Fruit fly (Drosophila melanogaster): ENCODE data around the gene sphinx1.

Gene sphinx1

dm6 chr3L:7432265-7432664 lies 6.9 kb downstream of the sphinx1 start:
- TF ChIP-seq CG8478 (optimal IDR thresholded peaks at IDR 0.05) (no peak), CTCF (optimal IDR thresholded peaks at IDR 0.05) (no peak)

- TF ChIP-seq CTCF (optimal IDR thresholded peaks at IDR 0.05): no peak
- no peak for TF ChIP-seq CG8478 (optimal IDR thresholded peaks at IDR 0.05)
Observed at dm6 chr3L:7423517-7423916, 15.7 kb downstream of the sphinx1 start, which contains the start of gene CG42458. CG42458 (plus strand) TSS chr3L:7423827.

dm6 chr3L:7422578-7422977 lies 16.6 kb downstream of the sphinx1 start:
- TF ChIP-seq CTCF (optimal IDR thresholded peaks at IDR 0.05) (no peak), CG8478 (optimal IDR thresholded peaks at IDR 0.05) (no peak)

dm6 chr3L:7404081-7404480 lies 35.1 kb downstream of the sphinx1 start, which contains the start of gene CG8560:
CG8560 (minus strand) TSS chr3L:7404181.
- TF ChIP-seq CG8478 (optimal IDR thresholded peaks at IDR 0.05) (no peak), CTCF (optimal IDR thresholded peaks at IDR 0.05) (no peak)

- TF ChIP-seq CTCF (optimal IDR thresholded peaks at IDR 0.05) (no peak), CG8478 (optimal IDR thresholded peaks at IDR 0.05) (no peak)
Observed at dm6 chr3L:7401972-7402371, 37.2 kb downstream of the sphinx1 start.

- TF ChIP-seq CG8478 (optimal IDR thresholded peaks at IDR 0.05): no peak
- TF ChIP-seq CTCF (optimal IDR thresholded peaks at IDR 0.05): no peak
Observed at dm6 chr3L:7399770-7400169, 39.4 kb downstream of the sphinx1 start, which contains the start of gene CG18417. CG18417 (plus strand) TSS chr3L:7400070.

dm6 chr3L:7397979-7398378 lies 41.2 kb downstream of the sphinx1 start, which contains the start of gene CG8562:
CG8562 (plus strand) TSS chr3L:7398285.
- TF ChIP-seq CTCF (optimal IDR thresholded peaks at IDR 0.05): no peak
- no peak for TF ChIP-seq CG8478 (optimal IDR thresholded peaks at IDR 0.05)

- TF ChIP-seq CTCF (optimal IDR thresholded peaks at IDR 0.05): no peak
- no peak for TF ChIP-seq CG8478 (optimal IDR thresholded peaks at IDR 0.05)
Observed at dm6 chr3L:7396055-7396454, 43.1 kb downstream of the sphinx1 start, which contains the start of gene CG32379. CG32379 (plus strand) TSS chr3L:7396355.

dm6 chr3L:7390442-7390841 lies 48.8 kb downstream of the sphinx1 start, which contains the start of gene CG8563:
CG8563 (plus strand) TSS chr3L:7390742.
- TF ChIP-seq CTCF (optimal IDR thresholded peaks at IDR 0.05): no peak
- TF ChIP-seq CG8478 (optimal IDR thresholded peaks at IDR 0.05): no peak

- TF ChIP-seq CTCF (optimal IDR thresholded peaks at IDR 0.05) (no peak), CG8478 (optimal IDR thresholded peaks at IDR 0.05) (no peak)
Observed at dm6 chr3L:7390004-7390403, 49.2 kb downstream of the sphinx1 start.
